Worm (Caenorhabditis elegans) whole organism, L1 larva: Measurements from ENCODE around the gene D1044.7.

Source experiments
- alr-1 ChIP-seq: fragments of 200-800 bp; sonication (Bioruptor generic); optimal IDR thresholded peaks from 2 replicates; lab custom pipeline; 2018; ENCODE audit warnings: borderline replicate concordance, mild to moderate bottlenecking, missing genetic modification characterization, missing compliant biosample characterization
- blmp-1 ChIP-seq: fragments of 150-350 bp; optimal IDR thresholded peaks from 2 replicates; lab custom pipeline; 2014; ENCODE audit warnings: missing biosample characterization, missing genetic modification characterization
- ceh-63 ChIP-seq: fragments of 200-800 bp; sonication (Bioruptor generic); optimal IDR thresholded peaks from 2 replicates; lab custom pipeline; 2018; ENCODE audit warnings: mild to moderate bottlenecking, missing genetic modification characterization, missing compliant biosample characterization
- ceh-8 ChIP-seq: fragments of 200-800 bp; sonication (Bioruptor generic); optimal IDR thresholded peaks from 2 replicates; lab custom pipeline; 2018; ENCODE audit warnings: mild to moderate bottlenecking, missing genetic modification characterization, moderate library complexity, missing compliant biosample characterization
- ceh-82 ChIP-seq, 3 experiments: fragments of 150-350 bp in 1 of 3; sonication (generic microtip) in 2 of 3; optimal IDR thresholded peaks; 2 replicates each; lab custom pipeline; 2014 to 2017; ENCODE audit warnings: missing biosample characterization in 3 of 3, missing genetic modification characterization in 3 of 3
- dsc-1 ChIP-seq: sonication (generic microtip); optimal IDR thresholded peaks from 2 replicates; lab custom pipeline; 2016; ENCODE audit warnings: mild to moderate bottlenecking, missing genetic modification characterization, missing compliant biosample characterization
- fkh-8 ChIP-seq: sonication (generic microtip); optimal IDR thresholded peaks from 2 replicates; lab custom pipeline; 2016; ENCODE audit warnings: mild to moderate bottlenecking, missing genetic modification characterization, missing compliant biosample characterization
- jun-1 ChIP-seq: fragments of 150-350 bp; optimal IDR thresholded peaks from 2 replicates; lab custom pipeline; 2014; ENCODE audit warnings: missing biosample characterization, missing genetic modification reagents, missing genetic modification characterization
- lin-13 ChIP-seq: fragments of 150-350 bp; optimal IDR thresholded peaks from 2 replicates; lab custom pipeline; 2014; ENCODE audit warnings: missing biosample characterization, missing genetic modification reagents, missing genetic modification characterization
- lin-35 ChIP-seq, 2 experiments: fragments of 150-350 bp; optimal IDR thresholded peaks; 2 replicates each; lab custom pipeline; 2014; ENCODE audit warnings: missing biosample characterization in 2 of 2, missing genetic modification characterization in 2 of 2, missing genetic modification reagents in 2 of 2
- lir-3 ChIP-seq: sonication (generic microtip); optimal IDR thresholded peaks from 2 replicates; lab custom pipeline; 2016; ENCODE audit warnings: mild to moderate bottlenecking, missing genetic modification characterization, moderate library complexity, missing compliant biosample characterization; ENCODE audit not compliant: poor library complexity
- mef-2 ChIP-seq: fragments of 150-350 bp; optimal IDR thresholded peaks from 2 replicates; lab custom pipeline; 2014; ENCODE audit warnings: missing biosample characterization, missing genetic modification characterization
- nhr-12 ChIP-seq: sonication (generic microtip); optimal IDR thresholded peaks from 2 replicates; lab custom pipeline; 2017; ENCODE audit warnings: missing biosample characterization, missing genetic modification characterization
- nhr-20 ChIP-seq: sonication (generic microtip); optimal IDR thresholded peaks from 2 replicates; lab custom pipeline; 2016; ENCODE audit warnings: mild to moderate bottlenecking, missing genetic modification characterization, missing compliant biosample characterization
- pqm-1 ChIP-seq: sonication (generic microtip); optimal IDR thresholded peaks from 3 replicates; lab custom pipeline; 2017; ENCODE audit warnings: missing biosample characterization, missing genetic modification characterization
- skn-1 ChIP-seq: fragments of 150-350 bp; optimal IDR thresholded peaks from 2 replicates; lab custom pipeline; 2014; ENCODE audit warnings: missing biosample characterization, missing genetic modification characterization
- sup-37 ChIP-seq: fragments of 200-800 bp; sonication (Bioruptor generic); optimal IDR thresholded peaks from 2 replicates; lab custom pipeline; 2018; ENCODE audit warnings: mild to moderate bottlenecking, missing genetic modification characterization, missing compliant biosample characterization
- tbx-2 ChIP-seq: sonication (generic microtip); optimal IDR thresholded peaks from 2 replicates; lab custom pipeline; 2016; ENCODE audit warnings: missing genetic modification characterization, missing compliant biosample characterization
- zip-4 ChIP-seq: fragments of 200-800 bp; sonication (Bioruptor generic); optimal IDR thresholded peaks from 2 replicates; lab custom pipeline; 2018; ENCODE audit warnings: mild to moderate bottlenecking, missing genetic modification characterization, moderate library complexity, missing compliant biosample characterization

The D1044.7 gene

ce11 chrIII:5464077-5464476 is 44.5 kb downstream of the D1044.7 start, which contains the start of gene F48E8.2:
Gene F48E8.2, plus strand, starts transcription at chrIII:5464377.
- no peak for TF ChIP-seq zip-4 (GFP tag; lab: Kevin White, UChicago)
- no peak for TF ChIP-seq alr-1 (tag; lab: Kevin White, UChicago)
- no peak for TF ChIP-seq ceh-63 (GFP tag; lab: Kevin White, UChicago)
- TF ChIP-seq dsc-1 (tag; lab: Kevin White, UChicago): no peak
- TF ChIP-seq fkh-8 (tag; lab: Kevin White, UChicago): no peak
- TF ChIP-seq skn-1 (tag; lab: Kevin White, UChicago): no peak
- TF ChIP-seq sup-37 (GFP tag; lab: Kevin White, UChicago): no peak
- no peak for TF ChIP-seq ceh-82 (tag; optimal IDR thresholded peaks at IDR 0.05; lab: Kevin White, UChicago)
- TF ChIP-seq nhr-12 (tag; lab: Kevin White, UChicago): no peak
- TF ChIP-seq pqm-1 (tag; lab: Kevin White, UChicago): no peak
- no peak for TF ChIP-seq tbx-2 (tag; lab: Kevin White, UChicago)

ce11 chrIII:5461079-5461478 is 47.5 kb downstream of the D1044.7 start, which contains the start of gene F48E8.3:
Gene F48E8.3, plus strand, starts transcription at chrIII:5461379.
- no peak for TF ChIP-seq jun-1 (tag; lab: Kevin White, UChicago)
- no peak for TF ChIP-seq lir-3
- TF ChIP-seq lin-13 (GFP tag; lab: Kevin White, UChicago): no peak
- no peak for TF ChIP-seq nhr-20
- no peak for TF ChIP-seq zip-4 (GFP tag; lab: Kevin White, UChicago)
- no peak for TF ChIP-seq ceh-8 (GFP tag; lab: Kevin White, UChicago)
- no peak for TF ChIP-seq blmp-1 (tag; lab: Kevin White, UChicago)
- no peak for TF ChIP-seq mef-2 (tag; lab: Kevin White, UChicago)
- TF ChIP-seq lin-35 (GFP tag; optimal IDR thresholded peaks at IDR 0.05; lab: Kevin White, UChicago): no peak
